Worm (Caenorhabditis elegans): ENCODE data around the gene Y69H2.9.

The Y69H2.9 gene

ce11 chrV:18746937-18747660 lies 45.8 kb downstream of the Y69H2.9 start, which contains the start of gene clec-251:
TSS of gene clec-251 (minus strand) at chrV:18746987.
- TF ChIP-seq let-526 (GFP tag; IDR thresholded peaks at IDR 0.05) = no peak
- TF ChIP-seq ZK185.1 (tag; optimal IDR thresholded peaks at IDR 0.05; ENCODE audit: poor library complexity, severe bottlenecking) = no peak
- TF ChIP-seq dpff-1 (tag; optimal IDR thresholded peaks at IDR 0.05) = no peak
- TF ChIP-seq ceh-40 (GFP tag; IDR thresholded peaks at IDR 0.05) = no peak
- no peak for TF ChIP-seq nfya-2 (GFP tag; IDR thresholded peaks at IDR 0.05)
- no peak for TF ChIP-seq gei-17 (GFP tag; optimal IDR thresholded peaks at IDR 0.05)
- TF ChIP-seq ztf-3 (GFP tag; optimal IDR thresholded peaks at IDR 0.05) = no peak
- TF ChIP-seq F33H1.4 (GFP tag; IDR thresholded peaks at IDR 0.05) = no peak
- no peak for TF ChIP-seq sptf-2 (GFP tag; optimal IDR thresholded peaks at IDR 0.05)
- TF ChIP-seq lin-26 (GFP tag; IDR thresholded peaks at IDR 0.05) = no peak
- no peak for TF ChIP-seq atf-7 (tag; optimal IDR thresholded peaks at IDR 0.05)
- no peak for TF ChIP-seq let-607 (tag; optimal IDR thresholded peaks at IDR 0.05)
- peak; percentile 77; the same call in 1 of the 2 replicates for TF ChIP-seq zfh-2 (GFP tag; conservative IDR thresholded peaks at IDR 0.05)
- TF ChIP-seq dox-1 (GFP tag; IDR thresholded peaks at IDR 0.05) = 0 out of 2 replicates have a peak, but pooled peaks have one; percentile 9
- TF ChIP-seq Y95B8A.8 (GFP tag; IDR thresholded peaks at IDR 0.05) = no peak
- TF ChIP-seq rec-8 (tag; optimal IDR thresholded peaks at IDR 0.05) = no peak
- no peak for TF ChIP-seq fkh-3 (tag; optimal IDR thresholded peaks at IDR 0.05)
- TF ChIP-seq repo-1 (tag; optimal IDR thresholded peaks at IDR 0.05) = no peak

- TF ChIP-seq zim-3 (tag; optimal IDR thresholded peaks at IDR 0.05) (no peak), nfyb-1 (GFP tag; IDR thresholded peaks at IDR 0.05) (no peak)
Measured at ce11 chrV:18748726-18749125, 47.4 kb downstream of the Y69H2.9 start, which contains the start of gene clec-252. TSS of gene clec-252 (minus strand) at chrV:18748826.

ce11 chrV:18750445-18750844 lies 49.1 kb downstream of the Y69H2.9 start, which contains the start of the genes F11D11.21 and F11D11.12:
TSS of gene F11D11.21 (minus strand) at chrV:18750545.
TSS of gene F11D11.12 (minus strand) at chrV:18750682.
- TF ChIP-seq cebp-2 (GFP tag; IDR thresholded peaks at IDR 0.05) = no peak
- no peak for TF ChIP-seq chd-7 (tag; optimal IDR thresholded peaks at IDR 0.05)
- no peak for TF ChIP-seq ekl-4 (GFP tag; IDR thresholded peaks at IDR 0.05)
- no peak for TF ChIP-seq K11D2.4 (GFP tag; IDR thresholded peaks at IDR 0.05)
- no peak for TF ChIP-seq attf-6 (GFP tag; IDR thresholded peaks at IDR 0.05)
- TF ChIP-seq tlf-1 (GFP tag; optimal IDR thresholded peaks at IDR 0.05) = no peak

- TF ChIP-seq snpc-3.4 (tag; optimal IDR thresholded peaks at IDR 0.05) (no peak), hlh-12 (tag; optimal IDR thresholded peaks at IDR 0.05) (no peak), F55B11.4 (tag; optimal IDR thresholded peaks at IDR 0.05; ENCODE audit: borderline replicate concordance, insufficient read depth) (no peak), Y53F4B.3 (GFP tag; IDR thresholded peaks at IDR 0.05) (no peak), efl-1 (GFP tag; optimal IDR thresholded peaks at IDR 0.05) (no peak), rec-8 (tag; optimal IDR thresholded peaks at IDR 0.05) (no peak), ceh-58 (GFP tag; IDR thresholded peaks at IDR 0.05) (no peak), chd-7 (tag; optimal IDR thresholded peaks at IDR 0.05) (no peak), F33H1.4 (GFP tag; IDR thresholded peaks at IDR 0.05) (no peak), mes-4 (tag; optimal IDR thresholded peaks at IDR 0.05) (no peak), madf-10 (tag; optimal IDR thresholded peaks at IDR 0.05) (no peak), D2030.7 (GFP tag; IDR thresholded peaks at IDR 0.05) (no peak), tbx-9 (tag; optimal IDR thresholded peaks at IDR 0.05; ENCODE audit: borderline replicate concordance) (no peak), K11D2.4 (GFP tag; IDR thresholded peaks at IDR 0.05) (no peak), egl-18 (GFP tag; IDR thresholded peaks at IDR 0.05) (no peak), aptf-3 (GFP tag; IDR thresholded peaks at IDR 0.05) (no peak), zfh-2 (GFP tag; conservative IDR thresholded peaks at IDR 0.05) (no peak), snpc-4 (GFP tag; optimal IDR thresholded peaks at IDR 0.05) (no peak), snpc-4 (tag; optimal IDR thresholded peaks at IDR 0.05) (no peak)
Measured at ce11 chrV:18753036-18753435, 51.7 kb downstream of the Y69H2.9 start, which contains the start of gene F11D11.6. TSS of gene F11D11.6 (minus strand) at chrV:18753136.
